Fruit fly (Drosophila melanogaster) whole organism, wandering third instar larva: ENCODE measurements around the gene sqz.

ENCODE experiments used
- Hnf4 ChIP-seq: fragments of 200-800 bp; sonication (Bioruptor generic); optimal IDR thresholded peaks from 2 replicates; lab custom pipeline; 2016; ENCODE audit warnings: missing biosample characterization, mild to moderate bottlenecking, missing genetic modification characterization
- Rel ChIP-seq, 2 experiments: fragments of 200-800 bp; sonication (Bioruptor generic) in 1 of 2; optimal IDR thresholded peaks; 2 replicates in 1 of 2; 3 replicates in 1 of 2; lab custom pipeline; 2016 to 2019; ENCODE audit warnings: mild to moderate bottlenecking in 2 of 2, missing biosample characterization in 2 of 2, missing genetic modification characterization in 2 of 2, moderate library complexity in 1 of 2
- tai ChIP-seq: sonication (Bioruptor generic); optimal IDR thresholded peaks from 2 replicates; lab custom pipeline; 2016; ENCODE audit warnings: missing biosample characterization, missing genetic modification characterization

- TF ChIP-seq Rel (GFP tag; optimal IDR thresholded peaks at IDR 0.05; lab: Kevin White, UChicago) (no peak), Rel (tag; optimal IDR thresholded peaks at IDR 0.05; lab: Kevin White, UChicago) (no peak), Hnf4 (GFP tag; lab: Kevin White, UChicago) (no peak), tai (no peak)
Measured at dm6 chr3R:19118505-19119138, 45.4 kb upstream of the sqz start.
